Worm (Caenorhabditis elegans) whole organism, L4 larva: ENCODE data around the gene B0334.20.

Source experiments
- aha-1 ChIP-seq: fragments of 150-350 bp; peaks from one replicate; lab custom pipeline; 2014; ENCODE audit warnings: missing biosample characterization, missing genetic modification characterization
- dmd-8 ChIP-seq: fragments of 200-800 bp; sonication (Bioruptor generic); IDR thresholded peaks from 2 replicates; pipeline ENCODE4 v1.3.6; 2022; ENCODE audit warnings: missing genetic modification characterization, missing compliant biosample characterization
- pqm-1 ChIP-seq: sonication (generic microtip); optimal IDR thresholded peaks from 2 replicates; lab custom pipeline; 2017; ENCODE audit warnings: missing biosample characterization, missing genetic modification characterization
- sdz-12 ChIP-seq: fragments of 200-800 bp; sonication (Bioruptor generic); optimal IDR thresholded peaks from 2 replicates; lab custom pipeline; 2018; ENCODE audit warnings: mild to moderate bottlenecking, missing genetic modification characterization, missing compliant biosample characterization
- skn-1 ChIP-seq: fragments of 150-350 bp; optimal IDR thresholded peaks from 2 replicates; lab custom pipeline; 2014; ENCODE audit warnings: missing biosample characterization, missing genetic modification characterization

DNA sequence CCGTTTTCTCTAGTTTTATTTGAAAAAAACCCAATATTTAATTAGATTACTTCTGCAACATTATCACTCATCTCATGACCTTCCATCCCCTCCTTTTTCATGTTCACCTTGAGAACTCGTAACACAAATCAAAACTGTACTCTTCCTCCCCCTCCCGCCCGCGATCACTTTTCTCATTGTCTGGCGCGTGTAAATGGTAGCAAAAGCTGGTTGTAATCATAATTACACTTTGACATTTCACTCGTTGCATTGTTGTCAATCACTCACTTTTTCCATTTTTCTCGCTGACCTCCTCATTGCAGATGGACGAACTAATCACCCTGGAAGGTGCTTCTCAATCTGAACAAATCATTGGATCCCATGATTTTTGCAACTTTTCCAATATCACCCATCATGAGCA, 10.1 kb upstream of the B0334.20 start, which contains the start of gene npr-41:
- TF ChIP-seq pqm-1 (tag; lab: Kevin White, UChicago) (no peak), aha-1 (no peak), dmd-8 (GFP tag; lab: Robert Waterston, UW) (no peak), sdz-12 (GFP tag; lab: Kevin White, UChicago) (no peak), skn-1 (no peak)
